Worm (Caenorhabditis elegans): ENCODE data around the gene mapk-15.

mapk-15 gene

ce11 chrIII:6067557-6067956, at the start of gene mapk-15:
Gene mapk-15, plus strand, starts transcription at chrIII:6067857.
- no peak for TF ChIP-seq unc-62 (GFP tag; optimal IDR thresholded peaks at IDR 0.05)

ce11 chrIII:6019512-6020209, 48.0 kb upstream of the mapk-15 start, which contains the start of the genes npp-10 and cyk-3:
Gene npp-10, minus strand, starts transcription at chrIII:6019562.
Gene cyk-3, plus strand, starts transcription at chrIII:6020159.
- no peak for TF ChIP-seq unc-62 (GFP tag; optimal IDR thresholded peaks at IDR 0.05)

ce11 chrIII:6028432-6028831, 39.2 kb upstream of the mapk-15 start, which contains the start of gene tbx-7:
Gene tbx-7, minus strand, starts transcription at chrIII:6028532.
- TF ChIP-seq unc-62 (GFP tag; optimal IDR thresholded peaks at IDR 0.05) = no peak

ce11 chrIII:6030483-6030882, 37.2 kb upstream of the mapk-15 start, which contains the start of gene ZK328.6:
Gene ZK328.6, minus strand, starts transcription at chrIII:6030583.
- TF ChIP-seq unc-62 (GFP tag; optimal IDR thresholded peaks at IDR 0.05) = no peak

ce11 chrIII:6039370-6039769, 28.3 kb upstream of the mapk-15 start, which contains the start of gene ift-139:
Gene ift-139, minus strand, starts transcription at chrIII:6039470.
- TF ChIP-seq unc-62 (GFP tag; optimal IDR thresholded peaks at IDR 0.05) = no peak

ce11 chrIII:6046881-6047280, 20.8 kb upstream of the mapk-15 start, which contains the start of gene tbx-11:
Gene tbx-11, minus strand, starts transcription at chrIII:6046981.
- TF ChIP-seq unc-62 (GFP tag; optimal IDR thresholded peaks at IDR 0.05) = no peak

ce11 chrIII:6055706-6056105, 12.0 kb upstream of the mapk-15 start, which contains the start of gene F40H6.5:
Gene F40H6.5, minus strand, starts transcription at chrIII:6055806.
- TF ChIP-seq unc-62 (GFP tag; optimal IDR thresholded peaks at IDR 0.05) = no peak

ce11 chrIII:6056179-6056578, 11.5 kb upstream of the mapk-15 start:
- TF ChIP-seq unc-62 (GFP tag; optimal IDR thresholded peaks at IDR 0.05) = no peak

ce11 chrIII:6056770-6057169, 10.9 kb upstream of the mapk-15 start, which contains the start of gene clc-10:
Gene clc-10, plus strand, starts transcription at chrIII:6057070.
- no peak for TF ChIP-seq unc-62 (GFP tag; optimal IDR thresholded peaks at IDR 0.05)

ce11 chrIII:6072937-6073336, 5.3 kb downstream of the mapk-15 start:
- no peak for TF ChIP-seq unc-62 (GFP tag; optimal IDR thresholded peaks at IDR 0.05)

ce11 chrIII:6073673-6074331, 6.1 kb downstream of the mapk-15 start:
- no peak for TF ChIP-seq unc-62 (GFP tag; optimal IDR thresholded peaks at IDR 0.05)

ce11 chrIII:6077973-6078372, 10.3 kb downstream of the mapk-15 start:
- no peak for TF ChIP-seq unc-62 (GFP tag; optimal IDR thresholded peaks at IDR 0.05)

- TF ChIP-seq unc-62 (GFP tag; optimal IDR thresholded peaks at IDR 0.05) = no peak
Measured at ce11 chrIII:6078917-6079316, 11.3 kb downstream of the mapk-15 start.

ce11 chrIII:6080263-6080662, 12.6 kb downstream of the mapk-15 start, which contains the start of gene attf-4:
Gene attf-4, plus strand, starts transcription at chrIII:6080563.
- no peak for TF ChIP-seq unc-62 (GFP tag; optimal IDR thresholded peaks at IDR 0.05)

ce11 chrIII:6085311-6085710, 17.7 kb downstream of the mapk-15 start:
- no peak for TF ChIP-seq unc-62 (GFP tag; optimal IDR thresholded peaks at IDR 0.05)

ce11 chrIII:6087705-6088359, 20.2 kb downstream of the mapk-15 start, which contains the start of gene wht-1:
Gene wht-1, minus strand, starts transcription at chrIII:6087755.
- no peak for TF ChIP-seq unc-62 (GFP tag; optimal IDR thresholded peaks at IDR 0.05)

Data from whole organism, dauer.